Worm (Caenorhabditis elegans): ENCODE results near the gene srw-41.

Gene srw-41

ce11 chrV:16679981-16680380 is 17.3 kb upstream of the srw-41 start, which contains the start of gene srw-44:
Gene srw-44, plus strand, starts transcription at chrV:16680281.
- TF ChIP-seq odd-2 (tag; optimal IDR thresholded peaks at IDR 0.05): no peak
- TF ChIP-seq unc-86 (tag; optimal IDR thresholded peaks at IDR 0.05): no peak
- TF ChIP-seq rnt-1 (tag; optimal IDR thresholded peaks at IDR 0.05): no peak
- TF ChIP-seq unc-42 (tag; optimal IDR thresholded peaks at IDR 0.05): no peak
- TF ChIP-seq fkh-10 (GFP tag; optimal IDR thresholded peaks at IDR 0.05): no peak
- no peak for TF ChIP-seq ceh-34 (tag; optimal IDR thresholded peaks at IDR 0.05)
- no peak for TF ChIP-seq K02D7.2 (tag; optimal IDR thresholded peaks at IDR 0.05)

ce11 chrV:16682886-16683285 is 14.4 kb upstream of the srw-41 start, which contains the start of gene srw-36:
Gene srw-36, plus strand, starts transcription at chrV:16683186.
- TF ChIP-seq pros-1 (tag; optimal IDR thresholded peaks at IDR 0.05): no peak
- no peak for TF ChIP-seq ceh-19 (GFP tag; optimal IDR thresholded peaks at IDR 0.05)
- no peak for TF ChIP-seq hlh-30 (tag; optimal IDR thresholded peaks at IDR 0.05; ENCODE audit: insufficient read depth)
- TF ChIP-seq mec-3 (tag; optimal IDR thresholded peaks at IDR 0.05; ENCODE audit: borderline replicate concordance): no peak
- TF ChIP-seq F13H6.1 (tag; optimal IDR thresholded peaks at IDR 0.05): no peak
- TF ChIP-seq ceh-48 (tag; optimal IDR thresholded peaks at IDR 0.05): no peak
- no peak for TF ChIP-seq madf-2 (tag; optimal IDR thresholded peaks at IDR 0.05)
- no peak for TF ChIP-seq elt-4 (tag; optimal IDR thresholded peaks at IDR 0.05)
- no peak for TF ChIP-seq unc-3 (GFP tag; conservative IDR thresholded peaks at IDR 0.05)
- no peak for TF ChIP-seq unc-3 (tag; optimal IDR thresholded peaks at IDR 0.05)
- TF ChIP-seq nhr-232 (tag; optimal IDR thresholded peaks at IDR 0.05): no peak
- no peak for TF ChIP-seq ceh-34 (tag; optimal IDR thresholded peaks at IDR 0.05)

- TF ChIP-seq dmd-4 (tag; optimal IDR thresholded peaks at IDR 0.05; ENCODE audit: borderline replicate concordance) (no peak), ceh-22 (tag; optimal IDR thresholded peaks at IDR 0.05) (no peak), sox-4 (tag; optimal IDR thresholded peaks at IDR 0.05) (no peak), unc-3 (GFP tag; conservative IDR thresholded peaks at IDR 0.05) (no peak), unc-3 (tag; optimal IDR thresholded peaks at IDR 0.05) (no peak), sox-2 (GFP tag; IDR thresholded peaks at IDR 0.05) (no peak), madf-2 (tag; optimal IDR thresholded peaks at IDR 0.05) (no peak), npax-4 (tag; optimal IDR thresholded peaks at IDR 0.05) (no peak), ceh-2 (tag; optimal IDR thresholded peaks at IDR 0.05) (no peak), nhr-11 (tag; optimal IDR thresholded peaks at IDR 0.05) (no peak), hlh-8 (tag; optimal IDR thresholded peaks at IDR 0.05) (no peak), ceh-18 (tag; optimal IDR thresholded peaks at IDR 0.05) (no peak), pag-3 (tag; optimal IDR thresholded peaks at IDR 0.05; ENCODE audit: borderline replicate concordance) (no peak), ceh-31 (tag; optimal IDR thresholded peaks at IDR 0.05) (no peak), ceh-45 (GFP tag; IDR thresholded peaks at IDR 0.05) (no peak), ceh-34 (tag; optimal IDR thresholded peaks at IDR 0.05) (no peak), ceh-48 (tag; optimal IDR thresholded peaks at IDR 0.05) (no peak), ceh-24 (tag; optimal IDR thresholded peaks at IDR 0.05) (no peak), F13H6.1 (tag; optimal IDR thresholded peaks at IDR 0.05) (no peak)
Measured at ce11 chrV:16683359-16683758, 13.9 kb upstream of the srw-41 start.

ce11 chrV:16685725-16686124 is 11.6 kb upstream of the srw-41 start, which contains the start of gene srw-43:
Gene srw-43, plus strand, starts transcription at chrV:16686025.
- TF ChIP-seq npax-4 (tag; optimal IDR thresholded peaks at IDR 0.05) (no peak), ceh-30 (tag; optimal IDR thresholded peaks at IDR 0.05) (no peak), dve-1 (tag; optimal IDR thresholded peaks at IDR 0.05) (no peak), pros-1 (tag; optimal IDR thresholded peaks at IDR 0.05) (no peak), sdc-2 (tag; optimal IDR thresholded peaks at IDR 0.05) (no peak), unc-55 (GFP tag; optimal IDR thresholded peaks at IDR 0.05) (no peak), mec-3 (tag; optimal IDR thresholded peaks at IDR 0.05; ENCODE audit: borderline replicate concordance) (no peak), syd-9 (tag; optimal IDR thresholded peaks at IDR 0.05) (no peak), ceh-24 (tag; optimal IDR thresholded peaks at IDR 0.05) (no peak), pha-2 (tag; optimal IDR thresholded peaks at IDR 0.05) (no peak), odd-2 (tag; optimal IDR thresholded peaks at IDR 0.05) (no peak), pax-1 (tag; optimal IDR thresholded peaks at IDR 0.05) (no peak), tbx-2 (tag; optimal IDR thresholded peaks at IDR 0.05) (no peak), C38D4.7 (GFP tag; optimal IDR thresholded peaks at IDR 0.05) (no peak)
